Fruit fly (Drosophila melanogaster): ENCODE data around the gene CG13731.
A peak's percentile ranks its signal among the peaks of the same experiment; 100 is the strongest.

CG13731 gene

dm6 chr3L:17362940-17363339 lies 25.8 kb downstream of the CG13731 start:
- no peak for TF ChIP-seq cnc (optimal IDR thresholded peaks at IDR 0.05)

dm6 chr3L:17361925-17362324 lies 26.8 kb downstream of the CG13731 start:
- TF ChIP-seq toe (GFP tag; optimal IDR thresholded peaks at IDR 0.05) (no peak), CG14711 (tag; optimal IDR thresholded peaks at IDR 0.05) (no peak), CG1620 (GFP tag; optimal IDR thresholded peaks at IDR 0.05) (no peak), CG12768 (GFP tag; optimal IDR thresholded peaks at IDR 0.05) (no peak), cnc (optimal IDR thresholded peaks at IDR 0.05) (no peak), CG7045 (GFP tag; optimal IDR thresholded peaks at IDR 0.05) (no peak), Crg-1 (GFP tag; optimal IDR thresholded peaks at IDR 0.05) (no peak), CG11617 (GFP tag; optimal IDR thresholded peaks at IDR 0.05) (no peak), cic (GFP tag; optimal IDR thresholded peaks at IDR 0.05) (no peak)

- TF ChIP-seq cnc (optimal IDR thresholded peaks at IDR 0.05) (no peak), kay (GFP tag; ENCODE audit: borderline replicate concordance) (no peak), CG11617 (GFP tag; optimal IDR thresholded peaks at IDR 0.05) (no peak), CG12768 (GFP tag; optimal IDR thresholded peaks at IDR 0.05) (no peak), CG5204 (GFP tag; optimal IDR thresholded peaks at IDR 0.05) (no peak)
These were observed 29.5 kb downstream of the CG13731 start, which contains the start of gene tap for dm6 chr3L:17359225-17359773. TSS of gene tap (plus strand) at chr3L:17359682.

dm6 chr3L:17358490-17358889 lies 30.3 kb downstream of the CG13731 start:
- TF ChIP-seq CG5204 (GFP tag; optimal IDR thresholded peaks at IDR 0.05) (no peak), Clk (GFP tag; optimal IDR thresholded peaks at IDR 0.05) (no peak), Hr96 (GFP tag; optimal IDR thresholded peaks at IDR 0.05) (no peak), cnc (optimal IDR thresholded peaks at IDR 0.05) (no peak), CG12768 (GFP tag; optimal IDR thresholded peaks at IDR 0.05) (no peak), CG7101 (tag; optimal IDR thresholded peaks at IDR 0.05) (no peak), CG33017 (tag; optimal IDR thresholded peaks at IDR 0.05) (no peak), ovo (GFP tag; optimal IDR thresholded peaks at IDR 0.05) (no peak), CG14711 (tag; optimal IDR thresholded peaks at IDR 0.05) (no peak), kay (GFP tag; ENCODE audit: borderline replicate concordance) (no peak), bab1 (GFP tag; optimal IDR thresholded peaks at IDR 0.05) (no peak), CG1620 (GFP tag; optimal IDR thresholded peaks at IDR 0.05) (no peak), Crg-1 (GFP tag; optimal IDR thresholded peaks at IDR 0.05) (no peak), toe (GFP tag; optimal IDR thresholded peaks at IDR 0.05) (no peak), Mnt (GFP tag; optimal IDR thresholded peaks at IDR 0.05) (no peak)

dm6 chr3L:17357431-17357830 lies 31.3 kb downstream of the CG13731 start:
- TF ChIP-seq cic (GFP tag; optimal IDR thresholded peaks at IDR 0.05), result no peak
- TF ChIP-seq toe (GFP tag; optimal IDR thresholded peaks at IDR 0.05), result no peak
- TF ChIP-seq Mnt (GFP tag; optimal IDR thresholded peaks at IDR 0.05), result no peak
- TF ChIP-seq pad (GFP tag; optimal IDR thresholded peaks at IDR 0.05), result no peak
- TF ChIP-seq CG33017 (tag; optimal IDR thresholded peaks at IDR 0.05), result no peak
- TF ChIP-seq cnc (optimal IDR thresholded peaks at IDR 0.05), result no peak
- no peak for TF ChIP-seq bab1 (GFP tag; optimal IDR thresholded peaks at IDR 0.05)
- TF ChIP-seq ovo (GFP tag; optimal IDR thresholded peaks at IDR 0.05), result no peak
- no peak for TF ChIP-seq CG5204 (GFP tag; optimal IDR thresholded peaks at IDR 0.05)
- no peak for TF ChIP-seq Clk (GFP tag; optimal IDR thresholded peaks at IDR 0.05)
- TF ChIP-seq CG7045 (GFP tag; optimal IDR thresholded peaks at IDR 0.05), result no peak
- no peak for TF ChIP-seq tj (GFP tag; optimal IDR thresholded peaks at IDR 0.05)
- TF ChIP-seq Hr96 (GFP tag; optimal IDR thresholded peaks at IDR 0.05), result no peak
- no peak for TF ChIP-seq CG1620 (GFP tag; optimal IDR thresholded peaks at IDR 0.05)
- TF ChIP-seq CG12768 (GFP tag; optimal IDR thresholded peaks at IDR 0.05), result no peak
- TF ChIP-seq Crg-1 (GFP tag; optimal IDR thresholded peaks at IDR 0.05), result no peak
- no peak for TF ChIP-seq CG7101 (tag; optimal IDR thresholded peaks at IDR 0.05)
- no peak for TF ChIP-seq kay (GFP tag; ENCODE audit: borderline replicate concordance)

- TF ChIP-seq CG7101 (tag; optimal IDR thresholded peaks at IDR 0.05), result no peak
- TF ChIP-seq Mnt (GFP tag; optimal IDR thresholded peaks at IDR 0.05), result peak; percentile 46
- no peak for TF ChIP-seq tj (GFP tag; optimal IDR thresholded peaks at IDR 0.05)
- peak; percentile 69 for TF ChIP-seq toe (GFP tag; optimal IDR thresholded peaks at IDR 0.05)
- no peak for TF ChIP-seq CG14711 (tag; optimal IDR thresholded peaks at IDR 0.05)
- peak; percentile 34 for TF ChIP-seq bab1 (GFP tag; optimal IDR thresholded peaks at IDR 0.05)
- no peak for TF ChIP-seq Clk (GFP tag; optimal IDR thresholded peaks at IDR 0.05)
- TF ChIP-seq pad (GFP tag; optimal IDR thresholded peaks at IDR 0.05), result peak; percentile 90
- TF ChIP-seq kay (GFP tag; ENCODE audit: borderline replicate concordance), result no peak
- no peak for TF ChIP-seq Crg-1 (GFP tag; optimal IDR thresholded peaks at IDR 0.05)
- TF ChIP-seq ovo (GFP tag; optimal IDR thresholded peaks at IDR 0.05), result peak; percentile 70
- TF ChIP-seq CG1620 (GFP tag; optimal IDR thresholded peaks at IDR 0.05), result no peak
- TF ChIP-seq Hr96 (GFP tag; optimal IDR thresholded peaks at IDR 0.05), result no peak
- no peak for TF ChIP-seq cnc (optimal IDR thresholded peaks at IDR 0.05)
- TF ChIP-seq CG5204 (GFP tag; optimal IDR thresholded peaks at IDR 0.05), result no peak
- TF ChIP-seq CG11617 (GFP tag; optimal IDR thresholded peaks at IDR 0.05), result no peak
- no peak for TF ChIP-seq CG7045 (GFP tag; optimal IDR thresholded peaks at IDR 0.05)
- no peak for TF ChIP-seq CG33017 (tag; optimal IDR thresholded peaks at IDR 0.05)
- no peak for TF ChIP-seq CG12768 (GFP tag; optimal IDR thresholded peaks at IDR 0.05)
- no peak for TF ChIP-seq cic (GFP tag; optimal IDR thresholded peaks at IDR 0.05)
These were observed 35.9 kb downstream of the CG13731 start for dm6 chr3L:17352812-17353211.

- TF ChIP-seq CG12768 (GFP tag; optimal IDR thresholded peaks at IDR 0.05) (no peak), kay (GFP tag; ENCODE audit: borderline replicate concordance) (no peak), Crg-1 (GFP tag; optimal IDR thresholded peaks at IDR 0.05) (no peak), ovo (GFP tag; optimal IDR thresholded peaks at IDR 0.05) (no peak), Clk (GFP tag; optimal IDR thresholded peaks at IDR 0.05) (no peak), CG5204 (GFP tag; optimal IDR thresholded peaks at IDR 0.05) (no peak), CG7045 (GFP tag; optimal IDR thresholded peaks at IDR 0.05) (no peak), bab1 (GFP tag; optimal IDR thresholded peaks at IDR 0.05) (no peak), CG11617 (GFP tag; optimal IDR thresholded peaks at IDR 0.05) (no peak), CG7101 (tag; optimal IDR thresholded peaks at IDR 0.05) (no peak), cnc (optimal IDR thresholded peaks at IDR 0.05) (no peak), cic (GFP tag; optimal IDR thresholded peaks at IDR 0.05) (no peak), CG14711 (tag; optimal IDR thresholded peaks at IDR 0.05) (no peak), Hr96 (GFP tag; optimal IDR thresholded peaks at IDR 0.05) (no peak), tj (GFP tag; optimal IDR thresholded peaks at IDR 0.05) (no peak)
These were observed 37.2 kb downstream of the CG13731 start, which contains the start of gene CG7692 for dm6 chr3L:17351522-17351921. TSS of gene CG7692 (plus strand) at chr3L:17351822.

Data from whole organism, adult.